Fruit fly (Drosophila melanogaster): Measurements from ENCODE around the gene Afti.

The Afti gene

DNA sequence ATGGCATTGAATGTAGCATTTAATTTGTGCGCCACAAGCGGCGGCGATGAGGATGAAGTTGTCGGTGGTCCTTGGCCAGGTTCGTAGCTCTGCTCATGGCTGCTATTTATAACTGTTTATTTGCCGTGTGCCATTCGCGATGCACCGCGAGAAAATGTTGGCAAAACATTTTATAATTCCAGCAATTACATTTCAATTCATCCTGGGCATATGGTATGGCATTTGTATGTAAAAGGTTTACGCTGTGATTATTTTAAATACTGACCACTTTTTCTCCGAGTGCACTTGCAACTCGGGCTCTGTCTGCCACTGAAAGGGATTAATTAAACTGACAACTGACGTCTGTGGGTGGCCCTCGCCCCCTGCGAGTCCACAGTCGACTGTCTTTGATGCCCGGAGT is 30.1 kb upstream of the Afti start (continued):
- TF ChIP-seq chif (GFP tag; optimal IDR thresholded peaks at IDR 0.05), result peak; percentile 14 to 30
- peak; percentile 32 for TF ChIP-seq Xbp1 (GFP tag; optimal IDR thresholded peaks at IDR 0.05)
- TF ChIP-seq ranshi (GFP tag; IDR thresholded peaks at IDR 0.05), result no peak
- no peak for TF ChIP-seq CG33557 (GFP tag; optimal IDR thresholded peaks at IDR 0.05)
- peak; percentile 39 for TF ChIP-seq ind (GFP tag; optimal IDR thresholded peaks at IDR 0.05)
- peak; percentile 14 for TF ChIP-seq nmo (GFP tag; optimal IDR thresholded peaks at IDR 0.05)
- TF ChIP-seq ATbp (GFP tag; optimal IDR thresholded peaks at IDR 0.05), result no peak
- TF ChIP-seq jumu (GFP tag; optimal IDR thresholded peaks at IDR 0.05), result no peak
- peak; percentile 29 for TF ChIP-seq Antp (GFP tag; optimal IDR thresholded peaks at IDR 0.05)
- peak; percentile 24; the same call in 1 of the 3 replicates for TF ChIP-seq B-H1 (GFP tag; IDR thresholded peaks at IDR 0.05)
- no peak for TF ChIP-seq CoRest (tag; optimal IDR thresholded peaks at IDR 0.05)
- no peak for TF ChIP-seq aop (GFP tag; IDR thresholded peaks at IDR 0.05)
- TF ChIP-seq CG12071 (GFP tag; optimal IDR thresholded peaks at IDR 0.05), result peak; percentile 17
- TF ChIP-seq Oli (tag; optimal IDR thresholded peaks at IDR 0.05), result peak; percentile 21
- TF ChIP-seq Abd-B (GFP tag; optimal IDR thresholded peaks at IDR 0.05), result no peak
- TF ChIP-seq CG5180 (GFP tag; optimal IDR thresholded peaks at IDR 0.05), result no peak
- no peak for TF ChIP-seq CG1647 (GFP tag; optimal IDR thresholded peaks at IDR 0.05)
- no peak for TF ChIP-seq toy (GFP tag; IDR thresholded peaks at IDR 0.05)
- no peak for TF ChIP-seq jing (GFP tag; optimal IDR thresholded peaks at IDR 0.05)
- no peak for TF ChIP-seq ftz-f1 (GFP tag; optimal IDR thresholded peaks at IDR 0.05)
- TF ChIP-seq CG10654 (GFP tag; optimal IDR thresholded peaks at IDR 0.05), result no peak
- TF ChIP-seq salm (tag; optimal IDR thresholded peaks at IDR 0.05), result no peak
- TF ChIP-seq CG15601 (tag; optimal IDR thresholded peaks at IDR 0.05), result no peak
- no peak for TF ChIP-seq CG12104 (GFP tag; optimal IDR thresholded peaks at IDR 0.05)
- no peak for TF ChIP-seq CG42726 (GFP tag; IDR thresholded peaks at IDR 0.05; ENCODE audit: partially characterized antibody)
- TF ChIP-seq CG8281 (tag; optimal IDR thresholded peaks at IDR 0.05), result no peak
- TF ChIP-seq CG2129 (GFP tag; IDR thresholded peaks at IDR 0.05; ENCODE audit: partially characterized antibody), result no peak
- peak; percentile 14 for TF ChIP-seq unpg (GFP tag; optimal IDR thresholded peaks at IDR 0.05)
- TF ChIP-seq en (GFP tag; optimal IDR thresholded peaks at IDR 0.05), result no peak
- TF ChIP-seq CG31224 (GFP tag; IDR thresholded peaks at IDR 0.05), result no peak
- no peak for TF ChIP-seq sima (GFP tag; optimal IDR thresholded peaks at IDR 0.05)
- TF ChIP-seq tin (GFP tag; optimal IDR thresholded peaks at IDR 0.05), result no peak
- TF ChIP-seq ssp (GFP tag; IDR thresholded peaks at IDR 0.05), result no peak
- TF ChIP-seq CG9727 (GFP tag; optimal IDR thresholded peaks at IDR 0.05), result peak; percentile 36
- no peak for TF ChIP-seq CG4730 (GFP tag; IDR thresholded peaks at IDR 0.05)
- no peak for TF ChIP-seq CG9817 (tag; optimal IDR thresholded peaks at IDR 0.05)
- no peak for TF ChIP-seq CG14441 (GFP tag; IDR thresholded peaks at IDR 0.05)
- peak; percentile 55; the same call in 1 of the 2 replicates for TF ChIP-seq CG32767 (GFP tag; IDR thresholded peaks at IDR 0.05)
- peak; percentile 65 for TF ChIP-seq CG18599 (GFP tag; optimal IDR thresholded peaks at IDR 0.05)
- TF ChIP-seq gem (tag; optimal IDR thresholded peaks at IDR 0.05), result peak; percentile 48
- no peak for TF ChIP-seq D19B (GFP tag; optimal IDR thresholded peaks at IDR 0.05)
- TF ChIP-seq CG14710 (tag; optimal IDR thresholded peaks at IDR 0.05), result no peak
- no peak for TF ChIP-seq Camta (GFP tag; optimal IDR thresholded peaks at IDR 0.05)
- TF ChIP-seq Neu2 (GFP tag; optimal IDR thresholded peaks at IDR 0.05; ENCODE audit: borderline replicate concordance), result no peak
- TF ChIP-seq Ptx1 (GFP tag; IDR thresholded peaks at IDR 0.05), result peak; percentile 54
- no peak for TF ChIP-seq Ets97D (GFP tag; optimal IDR thresholded peaks at IDR 0.05)
- no peak for TF ChIP-seq CG10274 (GFP tag; optimal IDR thresholded peaks at IDR 0.05)
- TF ChIP-seq Drgx (GFP tag; IDR thresholded peaks at IDR 0.05), result peak; percentile 54
- TF ChIP-seq NFAT (GFP tag; IDR thresholded peaks at IDR 0.05), result no peak
- peak; percentile 64 for TF ChIP-seq lab (GFP tag; optimal IDR thresholded peaks at IDR 0.05)
- peak; percentile 11 for TF ChIP-seq caup (GFP tag; optimal IDR thresholded peaks at IDR 0.05; ENCODE audit: severe bottlenecking)

All from whole organism, embryonic.